Fruit fly (Drosophila melanogaster) Kc167 (cell line): Measurements from ENCODE around the gene CG43246.

ENCODE experiments used
- Sin3A ChIP-seq: fragments of >200 bp; optimal IDR thresholded peaks from 2 replicates; lab custom pipeline; 2018; ENCODE audit warnings: missing external identifiers
- h ChIP-seq: fragments of >200 bp; optimal IDR thresholded peaks from 3 replicates; lab custom pipeline; 2018; ENCODE audit warnings: missing external identifiers

DNA sequence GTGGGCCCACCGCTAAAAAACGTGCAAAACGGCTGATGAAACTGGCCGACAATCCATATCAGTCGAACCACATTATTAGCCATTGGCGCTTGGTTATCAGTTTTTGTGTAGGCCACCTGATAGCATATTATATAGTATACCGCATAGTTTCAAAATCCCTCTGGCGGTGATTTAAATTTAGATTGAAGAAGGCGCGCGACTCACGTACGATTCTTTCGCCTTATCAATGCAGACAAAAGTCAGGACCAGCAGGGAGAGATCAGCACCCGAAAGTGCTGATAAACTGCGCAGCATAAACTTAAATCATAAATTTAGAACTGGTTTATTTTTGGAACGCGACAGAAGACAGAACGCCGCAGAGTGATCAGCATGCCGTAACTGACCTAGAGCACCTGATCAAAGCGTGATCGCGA, 17.5 kb downstream of the CG43246 start:
- TF ChIP-seq Sin3A, result no peak
- no peak for TF ChIP-seq h (lab: Kevin White, UChicago)
